Worm (Caenorhabditis elegans) whole organism, young adult: ENCODE results near the gene C10C5.4.

ENCODE experiments used
- B0336.3 ChIP-seq: fragments of 200-800 bp; sonication (Bioruptor generic); IDR thresholded peaks from 2 replicates; pipeline ENCODE4 v1.3.6; 2022; ENCODE audit warnings: missing genetic modification characterization, missing compliant biosample characterization
- C17E4.6 ChIP-seq: fragments of 200-800 bp; sonication (Bioruptor generic); IDR thresholded peaks from 2 replicates; pipeline ENCODE4 v1.3.6; 2022; ENCODE audit warnings: missing genetic modification reagents, missing genetic modification characterization, missing compliant biosample characterization
- F22D6.2 ChIP-seq: sonication (generic microtip); optimal IDR thresholded peaks from 2 replicates; lab custom pipeline; 2016; ENCODE audit warnings: mild to moderate bottlenecking, missing genetic modification characterization, missing compliant biosample characterization
- ZK185.1 ChIP-seq: sonication (generic microtip); optimal IDR thresholded peaks from 2 replicates; lab custom pipeline; 2016; ENCODE audit warnings: mild to moderate bottlenecking, missing genetic modification characterization, missing compliant biosample characterization; ENCODE audit not compliant: poor library complexity, severe bottlenecking
- ama-1 ChIP-seq, 3 experiments: fragments of 150-350 bp in 1 of 3; sonication (generic microtip) in 2 of 3; optimal IDR thresholded peaks; 2 replicates each; lab custom pipeline; 2014 to 2018; ENCODE audit warnings: missing biosample characterization in 2 of 3, missing genetic modification characterization in 2 of 3, missing genetic modification reagents in 2 of 3
- attf-5 ChIP-seq: fragments of 200-800 bp; sonication (Bioruptor generic); optimal IDR thresholded peaks from 2 replicates; lab custom pipeline; 2018; ENCODE audit warnings: mild to moderate bottlenecking, missing genetic modification characterization, missing compliant biosample characterization
- ceh-40 ChIP-seq: fragments of 200-800 bp; sonication (Bioruptor generic); IDR thresholded peaks from 2 replicates; pipeline ENCODE4 v1.3.6; 2022; ENCODE audit warnings: missing genetic modification characterization, missing compliant biosample characterization
- dox-1 ChIP-seq: fragments of 200-800 bp; sonication (Bioruptor generic); IDR thresholded peaks from 2 replicates; pipeline ENCODE4 v1.3.6; 2022; ENCODE audit warnings: missing genetic modification reagents, missing genetic modification characterization, missing compliant biosample characterization
- egl-44 ChIP-seq: fragments of 200-800 bp; sonication (Bioruptor generic); IDR thresholded peaks from 2 replicates; pipeline ENCODE4 v1.3.6; 2022; ENCODE audit warnings: missing genetic modification reagents, missing genetic modification characterization, missing compliant biosample characterization
- ekl-4 ChIP-seq: fragments of 200-800 bp; sonication (Bioruptor generic); IDR thresholded peaks from 2 replicates; pipeline ENCODE4 v1.3.6; 2022; ENCODE audit warnings: missing genetic modification reagents, missing genetic modification characterization, missing compliant biosample characterization
- hmg-1.2 ChIP-seq: fragments of 200-800 bp; sonication (Bioruptor generic); IDR thresholded peaks from 2 replicates; pipeline ENCODE4 v1.3.6; 2022; ENCODE audit warnings: missing genetic modification reagents, missing genetic modification characterization, missing compliant biosample characterization
- hrde-1 ChIP-seq: sonication (generic microtip); optimal IDR thresholded peaks from 2 replicates; lab custom pipeline; 2016; ENCODE audit warnings: missing genetic modification characterization, mild to moderate bottlenecking, missing compliant biosample characterization, moderate library complexity, missing genotype, missing genetic modification reagents, borderline replicate concordance
- let-607 ChIP-seq, 2 experiments: fragments of 200-800 bp in 1 of 2; sonication (Bioruptor generic) in 1 of 2; sonication (generic microtip) in 1 of 2; optimal IDR thresholded peaks; 2 replicates each; lab custom pipeline; 2016 to 2018; ENCODE audit warnings: mild to moderate bottlenecking in 2 of 2, missing compliant biosample characterization in 2 of 2, missing genetic modification characterization in 2 of 2, moderate library complexity in 2 of 2, missing genotype in 1 of 2
- lin-40 ChIP-seq: sonication (generic microtip); optimal IDR thresholded peaks from 2 replicates; lab custom pipeline; 2016; ENCODE audit warnings: missing genetic modification characterization, mild to moderate bottlenecking, missing compliant biosample characterization, missing genotype, missing genetic modification reagents
- lir-1 ChIP-seq: fragments of 200-800 bp; sonication (Bioruptor generic); conservative IDR thresholded peaks from 2 replicates; pipeline ENCODE4 v1.3.6; 2022; ENCODE audit warnings: missing genetic modification reagents, missing genetic modification characterization, missing compliant biosample characterization
- lsy-27 ChIP-seq: sonication (generic microtip); optimal IDR thresholded peaks from 2 replicates; lab custom pipeline; 2017; ENCODE audit warnings: missing genetic modification characterization, mild to moderate bottlenecking, missing compliant biosample characterization, antibody characterized with exemption, missing genotype, borderline replicate concordance; ENCODE audit not compliant: insufficient read depth
- mcd-1 ChIP-seq: fragments of 200-800 bp; sonication (Bioruptor generic); IDR thresholded peaks from 2 replicates; pipeline ENCODE4 v1.3.6; 2022; ENCODE audit warnings: missing genetic modification reagents, missing genetic modification characterization, missing compliant biosample characterization
- nhr-80 ChIP-seq: sonication (generic microtip); optimal IDR thresholded peaks from 2 replicates; lab custom pipeline; 2016; ENCODE audit warnings: missing genetic modification characterization, missing compliant biosample characterization
- pbrm-1 ChIP-seq: fragments of 200-800 bp; sonication (Bioruptor generic); IDR thresholded peaks from 2 replicates; pipeline ENCODE4 v1.3.6; 2022; ENCODE audit warnings: missing genetic modification reagents, missing genetic modification characterization, missing compliant biosample characterization
- pha-4 ChIP-seq: fragments of 150-350 bp; sonication (generic microtip); optimal IDR thresholded peaks from 2 replicates; lab custom pipeline; 2014; ENCODE audit warnings: missing biosample characterization, missing genetic modification reagents, missing genetic modification characterization
- snpc-1.1 ChIP-seq: sonication (generic microtip); optimal IDR thresholded peaks from 2 replicates; lab custom pipeline; 2017; ENCODE audit warnings: missing genetic modification characterization, mild to moderate bottlenecking, missing compliant biosample characterization, antibody characterized with exemption, moderate library complexity, missing genotype, missing genetic modification reagents; ENCODE audit not compliant: insufficient read depth
- snpc-3.4 ChIP-seq: sonication (generic microtip); optimal IDR thresholded peaks from 2 replicates; lab custom pipeline; 2017; ENCODE audit warnings: missing genetic modification characterization, mild to moderate bottlenecking, missing compliant biosample characterization, antibody characterized with exemption, moderate library complexity, missing genotype, missing genetic modification reagents
- snpc-4 ChIP-seq, 5 experiments: fragments of 150-350 bp in 1 of 5; sonication (generic microtip) in 4 of 5; optimal IDR thresholded peaks; 2 replicates each; lab custom pipeline; 2014 to 2018; ENCODE audit warnings: missing genetic modification characterization in 5 of 5, missing biosample characterization in 3 of 5, antibody characterized with exemption in 2 of 5, mild to moderate bottlenecking in 2 of 5, missing compliant biosample characterization in 2 of 5, missing genotype in 2 of 5, moderate library complexity in 2 of 5, missing genetic modification reagents in 1 of 5
- tbp1 ChIP-seq: fragments of 200-800 bp; sonication (Bioruptor generic); optimal IDR thresholded peaks from 2 replicates; lab custom pipeline; 2018; ENCODE audit warnings: mild to moderate bottlenecking, missing genetic modification characterization, missing compliant biosample characterization
- unc-62 ChIP-seq: fragments of 150-350 bp; optimal IDR thresholded peaks from 2 replicates; lab custom pipeline; 2014; ENCODE audit warnings: missing biosample characterization, missing genetic modification reagents, missing genetic modification characterization

Gene C10C5.4

ce11 chrIV:9378272-9378671 is at the start of gene C10C5.4:
C10C5.4 (plus strand) TSS chrIV:9378552.
- TF ChIP-seq let-607 (tag; optimal IDR thresholded peaks at IDR 0.05; lab: Kevin White, UChicago) (peak in 1 of 2 experiments; percentile 6), snpc-1.1 (tag; lab: Kevin White, UChicago) (no peak), lsy-27 (tag; lab: Kevin White, UChicago) (no peak), nhr-80 (tag; lab: Kevin White, UChicago) (peak; percentile 76), lin-40 (no peak)

- TF ChIP-seq pbrm-1 (GFP tag; lab: Robert Waterston, UW) (no peak), lin-40 (no peak), nhr-80 (tag; lab: Kevin White, UChicago) (no peak)
- TF ChIP-seq, all 124 proteins: peak for 0
Measured at ce11 chrIV:9330755-9331154, 47.6 kb upstream of the C10C5.4 start, which contains the start of gene nspg-7.1. nspg-7.1 (minus strand) TSS chrIV:9330855.

ce11 chrIV:9333007-9333406 is 45.3 kb upstream of the C10C5.4 start:
- TF ChIP-seq C17E4.6 = no peak
- no peak for TF ChIP-seq ekl-4 (GFP tag; lab: Robert Waterston, UW)
- TF ChIP-seq lir-1 (GFP tag; lab: Robert Waterston, UW) = no peak
- TF ChIP-seq snpc-4 (GFP tag; optimal IDR thresholded peaks at IDR 0.05; lab: Kevin White, UChicago) = no peak
- peak in 1 of 4 experiments; percentile 36 for TF ChIP-seq snpc-4 (tag; optimal IDR thresholded peaks at IDR 0.05; lab: Kevin White, UChicago)
- TF ChIP-seq dox-1 (GFP tag; lab: Robert Waterston, UW) = peak; percentile 76
- peak; percentile 54 for TF ChIP-seq hrde-1 (tag; lab: Kevin White, UChicago)
- TF ChIP-seq let-607 (tag; optimal IDR thresholded peaks at IDR 0.05; lab: Kevin White, UChicago) = peak; percentile 82 to 93
- peak; percentile 49 for TF ChIP-seq attf-5 (GFP tag; lab: Kevin White, UChicago)
- no peak for TF ChIP-seq lin-40
- peak; percentile 96 for TF ChIP-seq nhr-80 (tag; lab: Kevin White, UChicago)
- no peak for TF ChIP-seq ama-1 (optimal IDR thresholded peaks at IDR 0.05; lab: Kevin White, UChicago)
- TF ChIP-seq ama-1 (GFP tag; optimal IDR thresholded peaks at IDR 0.05; lab: Kevin White, UChicago) = peak in 1 of 2 experiments; percentile 30

ce11 chrIV:9335552-9336251 is 42.6 kb upstream of the C10C5.4 start, which contains the start of the genes coa-4 and T20D3.14:
coa-4 (minus strand) TSS chrIV:9335602.
T20D3.14 (minus strand) TSS chrIV:9335909.
- TF ChIP-seq unc-62 (GFP tag; lab: Kevin White, UChicago) (no peak), attf-5 (GFP tag; lab: Kevin White, UChicago) (peak; percentile 43), hmg-1.2 (GFP tag; lab: Robert Waterston, UW) (peak; percentile 75), F22D6.2 (tag; lab: Kevin White, UChicago) (no peak), ZK185.1 (tag; lab: Kevin White, UChicago) (peak; percentile 53), ceh-40 (GFP tag; lab: Robert Waterston, UW) (0 out of 2 replicates have a peak, but pooled peaks have one; percentile 13), mcd-1 (GFP tag; lab: Robert Waterston, UW) (peak; percentile 42; the same call in 1 of the 2 replicates), egl-44 (GFP tag; lab: Robert Waterston, UW) (0 out of 2 replicates have a peak, but pooled peaks have one; percentile 21), tbp1 (GFP tag; lab: Kevin White, UChicago) (peak; percentile 8), snpc-3.4 (tag; lab: Kevin White, UChicago) (no peak), nhr-80 (tag; lab: Kevin White, UChicago) (peak; percentile 71), lin-40 (peak; percentile 32), B0336.3 (GFP tag; lab: Robert Waterston, UW) (0 out of 2 replicates have a peak, but pooled peaks have one; percentile 26), pha-4 (tag; lab: Kevin White, UChicago) (peak; percentile 15)
